Worm (Caenorhabditis elegans) whole organism, young adult: Measurements from ENCODE around the gene K01A6.5.

ENCODE experiments used
- Y56A3A.18 ChIP-seq: fragments of 200-800 bp; sonication (Bioruptor generic); IDR thresholded peaks from 2 replicates; pipeline ENCODE4 v1.3.6; 2022; ENCODE audit warnings: missing genetic modification reagents, missing genetic modification characterization, missing compliant biosample characterization
- ets-4 ChIP-seq: fragments of 200-800 bp; sonication (Bioruptor generic); optimal IDR thresholded peaks from 2 replicates; lab custom pipeline; 2018; ENCODE audit warnings: mild to moderate bottlenecking, missing genetic modification characterization, missing compliant biosample characterization
- hlh-26 ChIP-seq: fragments of 200-800 bp; sonication (Bioruptor generic); conservative IDR thresholded peaks from 2 replicates; pipeline ENCODE4 v1.3.6; 2022; ENCODE audit warnings: missing genetic modification reagents, missing genetic modification characterization, missing compliant biosample characterization
- mcd-1 ChIP-seq: fragments of 200-800 bp; sonication (Bioruptor generic); IDR thresholded peaks from 2 replicates; pipeline ENCODE4 v1.3.6; 2022; ENCODE audit warnings: missing genetic modification reagents, missing genetic modification characterization, missing compliant biosample characterization
- nfyb-1 ChIP-seq: fragments of 200-800 bp; sonication (Bioruptor generic); IDR thresholded peaks from 2 replicates; pipeline ENCODE4 v1.3.6; 2022; ENCODE audit warnings: missing genetic modification reagents, missing genetic modification characterization, missing compliant biosample characterization
- nhr-27 ChIP-seq: fragments of 200-800 bp; sonication (Bioruptor generic); optimal IDR thresholded peaks from 2 replicates; lab custom pipeline; 2018; ENCODE audit warnings: mild to moderate bottlenecking, missing genetic modification characterization, moderate library complexity, missing compliant biosample characterization
- pha-4 ChIP-seq: fragments of 150-350 bp; sonication (generic microtip); optimal IDR thresholded peaks from 2 replicates; lab custom pipeline; 2014; ENCODE audit warnings: missing biosample characterization, missing genetic modification reagents, missing genetic modification characterization
- unc-62 ChIP-seq: fragments of 150-350 bp; optimal IDR thresholded peaks from 2 replicates; lab custom pipeline; 2014; ENCODE audit warnings: missing biosample characterization, missing genetic modification reagents, missing genetic modification characterization

DNA sequence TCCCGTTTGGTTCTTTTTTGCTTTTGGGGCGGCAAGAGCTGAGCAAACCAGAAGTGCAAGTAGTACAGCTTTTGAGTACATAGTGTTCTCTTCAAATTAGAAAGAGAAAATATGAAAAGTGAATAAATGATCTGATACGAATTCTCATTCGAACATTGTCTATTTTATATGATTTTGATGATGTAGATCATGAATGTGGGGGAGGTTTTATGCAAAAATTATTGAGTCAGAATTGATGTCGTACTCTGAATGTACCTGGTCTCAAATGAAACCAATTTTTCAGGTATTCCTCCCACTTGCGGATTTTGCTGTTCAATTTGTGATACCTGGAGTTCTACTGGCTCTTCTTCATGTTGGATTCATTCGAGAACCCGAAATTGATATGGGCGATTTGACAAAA, 2.3 kb upstream of the K01A6.5 start, which contains the start of gene K01A6.4:
- TF ChIP-seq pha-4 (no peak), nfyb-1 (no peak), unc-62 (GFP tag; lab: Kevin White, UChicago) (no peak), hlh-26 (GFP tag; lab: Robert Waterston, UW) (no peak), Y56A3A.18 (GFP tag; lab: Robert Waterston, UW) (no peak), nhr-27 (tag; lab: Kevin White, UChicago) (no peak), mcd-1 (GFP tag; lab: Robert Waterston, UW) (no peak), ets-4 (GFP tag; lab: Kevin White, UChicago) (no peak)
